1 fruit fly cellular context compared by ENCODE assay signal in the genomic region with DNA sequence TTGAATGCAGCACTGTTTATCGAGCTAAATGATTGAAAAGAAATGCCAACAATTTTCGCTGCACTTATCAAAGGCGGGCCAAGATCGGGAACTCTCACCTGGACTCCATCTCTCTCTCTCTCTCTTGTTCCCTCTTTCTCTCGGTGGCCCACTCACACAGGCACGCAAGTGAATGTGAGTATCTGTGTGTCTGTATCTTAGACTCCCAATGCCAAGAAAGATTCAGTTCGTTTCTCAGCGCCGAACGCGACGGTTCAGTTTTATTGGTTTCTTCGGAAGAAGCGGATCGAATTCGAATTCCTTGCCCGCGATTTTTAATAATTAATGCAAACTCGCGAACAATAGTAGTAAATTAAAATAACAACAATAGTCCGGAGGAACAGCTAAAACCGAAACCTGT.
TF ChIP-seq lines count a peak whose summit lies in the region.

Gene Tmhs, plus strand, starts transcription at position 222 of the 400 bp plus-strand sequence.

TF ChIP-seq in whole organism, embryonic, 481 proteins besides CTCF, POLR2A, EP300 and RAD21 (continued from another document):
- TF ChIP-seq MTF-1 (GFP tag; optimal IDR thresholded peaks at IDR 0.05; lab: Kevin White, UChicago; ENCODE audit: borderline replicate concordance) (peak; percentile 19), onecut (GFP tag; IDR thresholded peaks at IDR 0.05; lab: Robert Waterston, UW) (no peak), Dip3 (GFP tag; optimal IDR thresholded peaks at IDR 0.05; lab: Kevin White, UChicago) (no peak), da (GFP tag; optimal IDR thresholded peaks at IDR 0.05; lab: Kevin White, UChicago) (no peak), yki (optimal IDR thresholded peaks at IDR 0.05; lab: Kevin White, UChicago) (peak; percentile 43), zen2 (GFP tag; IDR thresholded peaks at IDR 0.05; lab: Robert Waterston, UW; ENCODE audit: partially characterized antibody) (peak; percentile 48; the same call in 1 of the 3 replicates), HLH54F (GFP tag; optimal IDR thresholded peaks at IDR 0.05; lab: Kevin White, UChicago) (no peak), Med (GFP tag; lab: Kevin White, UChicago) (peak; percentile 43), oc (tag; optimal IDR thresholded peaks at IDR 0.05; lab: Kevin White, UChicago) (peak; percentile 24), CG2678 (tag; optimal IDR thresholded peaks at IDR 0.05; lab: Kevin White, UChicago) (no peak), Awh (GFP tag; IDR thresholded peaks at IDR 0.05; lab: Robert Waterston, UW) (0 out of 2 replicates have a peak, but pooled peaks have one; percentile 36), rib (GFP tag; IDR thresholded peaks at IDR 0.05; lab: Robert Waterston, UW) (peak; percentile 65; the same call in 1 of the 2 replicates), CG6791 (GFP tag; IDR thresholded peaks at IDR 0.05; lab: Robert Waterston, UW; ENCODE audit: partially characterized antibody) (peak; percentile 10; the same call in 1 of the 3 replicates), run (tag; optimal IDR thresholded peaks at IDR 0.05; lab: Kevin White, UChicago) (no peak), CG4328 (GFP tag; optimal IDR thresholded peaks at IDR 0.05; lab: Kevin White, UChicago) (no peak), Oli (tag; optimal IDR thresholded peaks at IDR 0.05; lab: Kevin White, UChicago) (no peak), pum (GFP tag; optimal IDR thresholded peaks at IDR 0.05; lab: Kevin White, UChicago) (no peak), CG30403 (GFP tag; optimal IDR thresholded peaks at IDR 0.05; lab: Kevin White, UChicago) (no peak), bbx (GFP tag; IDR thresholded peaks at IDR 0.05; lab: Robert Waterston, UW; ENCODE audit: partially characterized antibody) (peak; percentile 52), ci (GFP tag; IDR thresholded peaks at IDR 0.05; lab: Robert Waterston, UW) (peak; percentile 65; the same call in 2 of the 3 replicates), CG42726 (GFP tag; IDR thresholded peaks at IDR 0.05; lab: Robert Waterston, UW; ENCODE audit: partially characterized antibody) (peak; percentile 14; the same call in 1 of the 2 replicates), CG16815 (GFP tag; optimal IDR thresholded peaks at IDR 0.05; lab: Kevin White, UChicago) (no peak), Jarid2 (GFP tag; optimal IDR thresholded peaks at IDR 0.05; lab: Kevin White, UChicago) (peak; percentile 74), tna (GFP tag; IDR thresholded peaks at IDR 0.05; lab: Robert Waterston, UW; ENCODE audit: partially characterized antibody) (no peak), hb (GFP tag; IDR thresholded peaks at IDR 0.05; lab: Robert Waterston, UW; ENCODE audit: partially characterized antibody) (no peak), CG1832 (GFP tag; optimal IDR thresholded peaks at IDR 0.05; lab: Kevin White, UChicago) (peak; percentile 8), cad (GFP tag; optimal IDR thresholded peaks at IDR 0.05; lab: Kevin White, UChicago) (no peak), CG12769 (tag; optimal IDR thresholded peaks at IDR 0.05; lab: Kevin White, UChicago) (peak; percentile 90), CG31365 (tag; optimal IDR thresholded peaks at IDR 0.05; lab: Kevin White, UChicago) (peak; percentile 35), CG1603 (tag; optimal IDR thresholded peaks at IDR 0.05; lab: Kevin White, UChicago) (peak; percentile 9), ranshi (GFP tag; IDR thresholded peaks at IDR 0.05; lab: Robert Waterston, UW) (0 out of 2 replicates have a peak, but pooled peaks have one; percentile 18), Sry-β (GFP tag; optimal IDR thresholded peaks at IDR 0.05; lab: Kevin White, UChicago) (no peak), nom (GFP tag; optimal IDR thresholded peaks at IDR 0.05; lab: Kevin White, UChicago) (peak; percentile 9), CG13287 (GFP tag; IDR thresholded peaks at IDR 0.05; lab: Robert Waterston, UW; ENCODE audit: partially characterized antibody) (peak; percentile 12; the same call in 1 of the 2 replicates), CG2199 (GFP tag; IDR thresholded peaks at IDR 0.05; lab: Robert Waterston, UW) (peak; percentile 61; the same call in 1 of the 3 replicates), otp (GFP tag; IDR thresholded peaks at IDR 0.05; lab: Robert Waterston, UW) (peak; percentile 28; the same call in 1 of the 3 replicates), peb (GFP tag; IDR thresholded peaks at IDR 0.05; lab: Robert Waterston, UW) (no peak), HLHmδ (GFP tag; optimal IDR thresholded peaks at IDR 0.05; lab: Kevin White, UChicago) (peak; percentile 71), Deaf1 (tag; optimal IDR thresholded peaks at IDR 0.05; lab: Kevin White, UChicago) (peak; percentile 68), Drgx (GFP tag; IDR thresholded peaks at IDR 0.05; lab: Robert Waterston, UW) (0 out of 2 replicates have a peak, but pooled peaks have one; percentile 14), emc (GFP tag; optimal IDR thresholded peaks at IDR 0.05; lab: Kevin White, UChicago) (no peak), cg (GFP tag; optimal IDR thresholded peaks at IDR 0.05; lab: Kevin White, UChicago) (peak; percentile 88), CG11695 (GFP tag; IDR thresholded peaks at IDR 0.05; lab: Robert Waterston, UW) (no peak), seq (GFP tag; IDR thresholded peaks at IDR 0.05; lab: Robert Waterston, UW) (no peak), dysf (GFP tag; IDR thresholded peaks at IDR 0.05; lab: Robert Waterston, UW) (no peak), CG6272 (GFP tag; IDR thresholded peaks at IDR 0.05; lab: Robert Waterston, UW) (no peak), H15 (GFP tag; IDR thresholded peaks at IDR 0.05; lab: Robert Waterston, UW) (no peak), CG7963 (GFP tag; IDR thresholded peaks at IDR 0.05; lab: Robert Waterston, UW; ENCODE audit: partially characterized antibody) (0 out of 3 replicates have a peak, but pooled peaks have one; percentile 39), CG10959 (GFP tag; IDR thresholded peaks at IDR 0.05; lab: Robert Waterston, UW) (no peak), CG13894 (tag; optimal IDR thresholded peaks at IDR 0.05; lab: Kevin White, UChicago) (peak; percentile 10), CG17829 (tag; optimal IDR thresholded peaks at IDR 0.05; lab: Kevin White, UChicago) (no peak), vvl (GFP tag; IDR thresholded peaks at IDR 0.05; lab: Robert Waterston, UW) (peak; percentile 72), CG8290 (GFP tag; optimal IDR thresholded peaks at IDR 0.05; lab: Kevin White, UChicago) (no peak), CG8290 (tag; optimal IDR thresholded peaks at IDR 0.05; lab: Kevin White, UChicago) (peak in 1 of 2 experiments; percentile 20), CG3065 (GFP tag; optimal IDR thresholded peaks at IDR 0.05; lab: Kevin White, UChicago) (no peak), HLH3B (GFP tag; IDR thresholded peaks at IDR 0.05; lab: Robert Waterston, UW) (peak; percentile 37; the same call in 1 of the 2 replicates), chinmo (GFP tag; IDR thresholded peaks at IDR 0.05; lab: Robert Waterston, UW; ENCODE audit: partially characterized antibody) (peak; percentile 68; the same call in 1 of the 4 replicates), CG17359 (tag; optimal IDR thresholded peaks at IDR 0.05; lab: Kevin White, UChicago) (no peak), Bdp1 (GFP tag; optimal IDR thresholded peaks at IDR 0.05; lab: Kevin White, UChicago) (no peak)
